Fruit fly (Drosophila melanogaster): ENCODE results near the gene CG4582.

Gene CG4582

DNA sequence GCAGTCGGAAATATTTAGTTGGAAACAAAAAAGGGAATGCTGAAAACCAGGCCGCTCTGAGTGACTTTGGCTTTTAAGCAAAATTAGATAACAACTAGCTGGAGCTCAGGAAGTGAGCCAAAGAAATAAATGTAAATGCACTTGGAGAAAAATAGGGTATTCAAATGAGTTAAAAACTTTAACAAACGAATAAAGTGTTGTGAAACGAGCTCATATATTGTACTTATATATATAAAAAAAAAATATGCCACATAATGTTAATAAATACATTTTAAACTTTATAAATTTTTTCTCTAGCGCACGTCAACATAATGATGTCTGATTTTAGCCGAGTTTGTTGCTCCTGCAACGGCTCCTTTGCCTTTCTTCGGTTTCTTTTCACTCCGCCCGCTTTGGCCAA is 30.8 kb downstream of the CG4582 start:
- no peak for TF ChIP-seq CG4282 (GFP tag; optimal IDR thresholded peaks at IDR 0.05)
- no peak for TF ChIP-seq sug (tag; optimal IDR thresholded peaks at IDR 0.05)
- TF ChIP-seq CG18764 (GFP tag; optimal IDR thresholded peaks at IDR 0.05), result no peak
- TF ChIP-seq Gug (GFP tag; IDR thresholded peaks at IDR 0.05), result no peak
- TF ChIP-seq vvl (GFP tag; IDR thresholded peaks at IDR 0.05), result no peak
- TF ChIP-seq pum (GFP tag; optimal IDR thresholded peaks at IDR 0.05), result no peak
- TF ChIP-seq CG34224 (GFP tag; IDR thresholded peaks at IDR 0.05; ENCODE audit: partially characterized antibody), result no peak
- TF ChIP-seq CG11093 (GFP tag; IDR thresholded peaks at IDR 0.05), result no peak
- TF ChIP-seq gem (tag; optimal IDR thresholded peaks at IDR 0.05), result peak; percentile 14
- TF ChIP-seq CG1602 (GFP tag; optimal IDR thresholded peaks at IDR 0.05), result no peak
- TF ChIP-seq CTCF (GFP tag; optimal IDR thresholded peaks at IDR 0.05), result no peak
- TF ChIP-seq tll (GFP tag; optimal IDR thresholded peaks at IDR 0.05), result no peak
- peak; percentile 29 for TF ChIP-seq Sox102F (GFP tag; optimal IDR thresholded peaks at IDR 0.05)
- no peak for TF ChIP-seq CG13123 (GFP tag; optimal IDR thresholded peaks at IDR 0.05)
- TF ChIP-seq D19B (GFP tag; optimal IDR thresholded peaks at IDR 0.05), result no peak
- peak in 1 of 2 experiments; percentile 16 for TF ChIP-seq Hr51 (GFP tag; optimal IDR thresholded peaks at IDR 0.05)
- peak; percentile 4 for TF ChIP-seq CG15269 (tag; optimal IDR thresholded peaks at IDR 0.05)
- TF ChIP-seq Ets65A (GFP tag), result peak; percentile 14
- no peak for TF ChIP-seq MTF-1 (GFP tag; optimal IDR thresholded peaks at IDR 0.05; ENCODE audit: borderline replicate concordance)
- no peak for TF ChIP-seq ttk (GFP tag; IDR thresholded peaks at IDR 0.05)
- no peak for TF ChIP-seq CG17802 (tag; optimal IDR thresholded peaks at IDR 0.05)
- TF ChIP-seq CG17328 (GFP tag; IDR thresholded peaks at IDR 0.05), result no peak
- TF ChIP-seq sisA (GFP tag; IDR thresholded peaks at IDR 0.05), result no peak
- no peak for TF ChIP-seq CG13894 (tag; optimal IDR thresholded peaks at IDR 0.05)

DNA sequence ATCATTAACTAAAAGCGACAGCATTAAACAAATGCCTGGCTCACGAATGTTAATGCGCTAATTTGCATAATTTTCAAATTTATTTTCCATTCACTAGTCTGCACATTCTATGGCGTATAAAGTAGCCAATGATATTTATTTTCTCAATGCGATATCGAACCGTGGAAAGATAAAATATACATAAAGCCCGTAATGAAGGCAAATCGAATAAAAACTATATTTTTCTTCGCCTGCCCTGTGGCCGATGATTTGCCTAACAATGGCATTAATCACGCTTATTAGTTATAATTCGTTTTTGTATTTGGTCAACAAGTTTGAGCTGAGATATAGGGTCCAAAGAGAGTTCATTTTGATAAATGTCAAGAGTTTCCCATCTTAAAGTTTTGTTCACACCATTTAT is 32.6 kb downstream of the CG4582 start:
- no peak for TF ChIP-seq CTCF (GFP tag; optimal IDR thresholded peaks at IDR 0.05)
- TF ChIP-seq bowl (GFP tag; IDR thresholded peaks at IDR 0.05), result no peak
- no peak for TF ChIP-seq CG2678 (tag; optimal IDR thresholded peaks at IDR 0.05)
- TF ChIP-seq tio (GFP tag; optimal IDR thresholded peaks at IDR 0.05), result no peak
- no peak for TF ChIP-seq CG2875 (GFP tag; optimal IDR thresholded peaks at IDR 0.05)
- TF ChIP-seq Awh (GFP tag; IDR thresholded peaks at IDR 0.05), result peak; percentile 79
- TF ChIP-seq en (GFP tag; optimal IDR thresholded peaks at IDR 0.05), result no peak
- TF ChIP-seq CG8944 (GFP tag; optimal IDR thresholded peaks at IDR 0.05), result no peak
- TF ChIP-seq Vsx1 (GFP tag; optimal IDR thresholded peaks at IDR 0.05), result peak; percentile 35
- no peak for TF ChIP-seq CG11247 (GFP tag; IDR thresholded peaks at IDR 0.05)
- no peak for TF ChIP-seq CG32772 (GFP tag; IDR thresholded peaks at IDR 0.05)
- peak; percentile 62 for TF ChIP-seq abd-A (tag; optimal IDR thresholded peaks at IDR 0.05)
- no peak for TF ChIP-seq vfl (GFP tag; optimal IDR thresholded peaks at IDR 0.05)
- no peak for TF ChIP-seq Side (GFP tag; optimal IDR thresholded peaks at IDR 0.05)
- TF ChIP-seq gsb-n (tag; optimal IDR thresholded peaks at IDR 0.05), result peak; percentile 34
- TF ChIP-seq lmd (GFP tag; IDR thresholded peaks at IDR 0.05), result no peak
- peak; percentile 37; the same call in 1 of the 2 replicates for TF ChIP-seq vvl (GFP tag; IDR thresholded peaks at IDR 0.05)
- TF ChIP-seq CG7745 (tag; optimal IDR thresholded peaks at IDR 0.05), result no peak
- peak; percentile 69 for TF ChIP-seq oc (tag; optimal IDR thresholded peaks at IDR 0.05)
- TF ChIP-seq da (GFP tag; optimal IDR thresholded peaks at IDR 0.05), result no peak
- TF ChIP-seq H2.0 (GFP tag; IDR thresholded peaks at IDR 0.05), result no peak
- TF ChIP-seq PHDP (tag; optimal IDR thresholded peaks at IDR 0.05), result no peak
- TF ChIP-seq CG31224 (GFP tag; IDR thresholded peaks at IDR 0.05), result no peak
- no peak for TF ChIP-seq CG13123 (GFP tag; optimal IDR thresholded peaks at IDR 0.05)
- TF ChIP-seq sob (GFP tag; IDR thresholded peaks at IDR 0.05), result no peak
- TF ChIP-seq repo (GFP tag; optimal IDR thresholded peaks at IDR 0.05), result no peak
- no peak for TF ChIP-seq MBD-R2 (GFP tag; IDR thresholded peaks at IDR 0.05)
- no peak for TF ChIP-seq twi (tag; optimal IDR thresholded peaks at IDR 0.05)
- no peak for TF ChIP-seq Lpt (GFP tag; optimal IDR thresholded peaks at IDR 0.05)
- TF ChIP-seq sd (tag; optimal IDR thresholded peaks at IDR 0.05), result peak; percentile 33
- TF ChIP-seq chinmo (GFP tag; IDR thresholded peaks at IDR 0.05; ENCODE audit: partially characterized antibody), result 0 out of 4 replicates have a peak, but pooled peaks have one; percentile 25
- TF ChIP-seq sens (GFP tag), result peak; percentile 57
